Fruit fly (Drosophila melanogaster) whole organism, wandering third instar larva: ENCODE measurements around the gene Fdh.

Experiments used
- Abd-B ChIP-seq: fragments of >200 bp; optimal IDR thresholded peaks from 2 replicates; lab custom pipeline; 2017; ENCODE audit warnings: missing biosample characterization, missing genetic modification characterization
- CG32264 ChIP-seq: fragments of 200-800 bp; sonication (Bioruptor generic); optimal IDR thresholded peaks from 2 replicates; lab custom pipeline; 2016; ENCODE audit warnings: missing biosample characterization, missing genetic modification characterization
- CrebA ChIP-seq: fragments of 200-800 bp; sonication (Bioruptor generic); optimal IDR thresholded peaks from 2 replicates; lab custom pipeline; 2016; ENCODE audit warnings: missing biosample characterization, mild to moderate bottlenecking, missing genetic modification characterization, borderline replicate concordance
- Dfd ChIP-seq: fragments of >200 bp; optimal IDR thresholded peaks from 2 replicates; lab custom pipeline; 2017; ENCODE audit warnings: missing biosample characterization, missing genetic modification characterization
- Dif ChIP-seq: fragments of 200-275, 200-300 bp; sonication (Bioruptor generic); optimal IDR thresholded peaks from 2 replicates; lab custom pipeline; 2018; ENCODE audit warnings: missing biosample characterization, missing genetic modification characterization; ENCODE audit not compliant: partially characterized antibody
- GATAd ChIP-seq: sonication (Bioruptor generic); optimal IDR thresholded peaks from 2 replicates; lab custom pipeline; 2016; ENCODE audit warnings: missing biosample characterization, missing genetic modification characterization
- HLH106 ChIP-seq: fragments of 200-800 bp; optimal IDR thresholded peaks from 3 replicates; lab custom pipeline; 2019; ENCODE audit warnings: missing biosample characterization, mild to moderate bottlenecking, missing genetic modification characterization, moderate library complexity
- Hnf4 ChIP-seq: fragments of 200-800 bp; sonication (Bioruptor generic); optimal IDR thresholded peaks from 2 replicates; lab custom pipeline; 2016; ENCODE audit warnings: missing biosample characterization, mild to moderate bottlenecking, missing genetic modification characterization
- Hr78 ChIP-seq: fragments of >200 bp; optimal IDR thresholded peaks from 2 replicates; lab custom pipeline; 2017; ENCODE audit warnings: missing biosample characterization, missing genetic modification characterization
- Hr83 ChIP-seq: fragments of 200-300 bp; sonication (Bioruptor generic); optimal IDR thresholded peaks from 2 replicates; lab custom pipeline; 2016; ENCODE audit warnings: missing biosample characterization, mild to moderate bottlenecking, missing genetic modification characterization, moderate library complexity; ENCODE audit not compliant: poor library complexity, severe bottlenecking
- Jra ChIP-seq: sonication (Bioruptor generic); optimal IDR thresholded peaks from 2 replicates; lab custom pipeline; 2016; ENCODE audit warnings: missing biosample characterization, missing genetic modification characterization
- Mio ChIP-seq: sonication (Bioruptor generic); optimal IDR thresholded peaks from 2 replicates; lab custom pipeline; 2016; ENCODE audit warnings: missing biosample characterization, missing genetic modification characterization
- Myc ChIP-seq: fragments of >200 bp; optimal IDR thresholded peaks from 2 replicates; lab custom pipeline; 2017
- N ChIP-seq: fragments of >200 bp; optimal IDR thresholded peaks from 2 replicates; lab custom pipeline; 2018; ENCODE audit warnings: missing biosample characterization, missing external identifiers, missing genetic modification characterization
- OdsH ChIP-seq: fragments of 200-800 bp; sonication (Bioruptor generic); optimal IDR thresholded peaks from 2 replicates; lab custom pipeline; 2016; ENCODE audit warnings: missing biosample characterization, mild to moderate bottlenecking, missing genetic modification characterization
- Rel ChIP-seq, 2 experiments: fragments of 200-800 bp; sonication (Bioruptor generic) in 1 of 2; optimal IDR thresholded peaks; 2 replicates in 1 of 2; 3 replicates in 1 of 2; lab custom pipeline; 2016 to 2019; ENCODE audit warnings: mild to moderate bottlenecking in 2 of 2, missing biosample characterization in 2 of 2, missing genetic modification characterization in 2 of 2, moderate library complexity in 1 of 2
- Sp1 ChIP-seq: fragments of 200-800 bp; sonication (Bioruptor generic); optimal IDR thresholded peaks from 3 replicates; lab custom pipeline; 2019; ENCODE audit warnings: missing biosample characterization, mild to moderate bottlenecking, missing genetic modification characterization, moderate library complexity
- Vsx2 ChIP-seq: fragments of 200-300, 225-300 bp; sonication (Bioruptor generic); optimal IDR thresholded peaks from 2 replicates; lab custom pipeline; 2018; ENCODE audit warnings: missing biosample characterization, missing genetic modification characterization; ENCODE audit not compliant: partially characterized antibody
- br ChIP-seq: fragments of 200-800 bp; sonication (Bioruptor generic); optimal IDR thresholded peaks from 2 replicates; lab custom pipeline; 2016; ENCODE audit warnings: missing biosample characterization, missing genetic modification characterization
- dl ChIP-seq, 2 experiments: fragments of 175-275, 200-275 bp in 1 of 2; fragments of 200-275 bp in 1 of 2; sonication (Bioruptor generic); optimal IDR thresholded peaks; lab custom pipeline; 2018; ENCODE audit warnings: mild to moderate bottlenecking in 2 of 2, missing biosample characterization in 2 of 2, missing genetic modification characterization in 2 of 2, moderate library complexity in 2 of 2; ENCODE audit not compliant: partially characterized antibody in 2 of 2, insufficient read depth in 1 of 2
- dmrt93B ChIP-seq: fragments of 200-800 bp; sonication (Bioruptor generic); optimal IDR thresholded peaks from 2 replicates; lab custom pipeline; 2018; ENCODE audit warnings: missing biosample characterization, mild to moderate bottlenecking, missing genetic modification characterization
- dsf ChIP-seq: sonication (Bioruptor generic); optimal IDR thresholded peaks from 2 replicates; lab custom pipeline; 2016; ENCODE audit warnings: missing biosample characterization, missing genetic modification characterization, borderline replicate concordance
- ey ChIP-seq: fragments of 200-800 bp; sonication (Bioruptor generic); optimal IDR thresholded peaks from 2 replicates; lab custom pipeline; 2016; ENCODE audit warnings: missing biosample characterization, missing genetic modification characterization
- foxo ChIP-seq, 2 experiments: fragments of 200-800 bp; sonication (Bioruptor generic); optimal IDR thresholded peaks; 2 replicates in 1 of 2; 3 replicates in 1 of 2; lab custom pipeline; 2016 to 2017; ENCODE audit warnings: missing biosample characterization in 2 of 2, missing genetic modification characterization in 2 of 2
- fru ChIP-seq: fragments of 200-800 bp; sonication (Bioruptor generic); optimal IDR thresholded peaks from 3 replicates; lab custom pipeline; 2016; ENCODE audit warnings: missing biosample characterization, mild to moderate bottlenecking, missing genetic modification characterization
- h ChIP-seq: fragments of 200-800 bp; sonication (Bioruptor generic); optimal IDR thresholded peaks from 3 replicates; lab custom pipeline; 2016; ENCODE audit warnings: missing biosample characterization, mild to moderate bottlenecking, missing genetic modification characterization
- jim ChIP-seq: fragments of 175-275, 200-325 bp; sonication (Bioruptor generic); optimal IDR thresholded peaks from 2 replicates; lab custom pipeline; 2016; ENCODE audit warnings: missing biosample characterization, mild to moderate bottlenecking, missing genetic modification characterization
- lola ChIP-seq: fragments of >200 bp; optimal IDR thresholded peaks from 2 replicates; lab custom pipeline; 2017; ENCODE audit warnings: missing biosample characterization, missing genetic modification characterization
- pan ChIP-seq: fragments of >200 bp; optimal IDR thresholded peaks from 2 replicates; lab custom pipeline; 2017
- psq ChIP-seq: fragments of 200-800 bp; sonication (Bioruptor generic); optimal IDR thresholded peaks from 3 replicates; lab custom pipeline; 2017; ENCODE audit warnings: missing biosample characterization, mild to moderate bottlenecking, missing genetic modification characterization, moderate library complexity
- rgr ChIP-seq: fragments of 200-800 bp; sonication (Bioruptor generic); optimal IDR thresholded peaks from 3 replicates; lab custom pipeline; 2016; ENCODE audit warnings: missing biosample characterization, mild to moderate bottlenecking, missing genetic modification characterization
- sage ChIP-seq: fragments of 200-800 bp; sonication (Bioruptor generic); optimal IDR thresholded peaks from 2 replicates; lab custom pipeline; 2016; ENCODE audit warnings: missing biosample characterization, mild to moderate bottlenecking, missing genetic modification characterization
- sv ChIP-seq: fragments of 200-800 bp; sonication (Bioruptor generic); optimal IDR thresholded peaks from 3 replicates; lab custom pipeline; 2016; ENCODE audit warnings: missing biosample characterization, missing genetic modification characterization
- tai ChIP-seq: sonication (Bioruptor generic); optimal IDR thresholded peaks from 2 replicates; lab custom pipeline; 2016; ENCODE audit warnings: missing biosample characterization, missing genetic modification characterization
- usp ChIP-seq: fragments of >200 bp; optimal IDR thresholded peaks from 2 replicates; lab custom pipeline; 2017; ENCODE audit warnings: missing biosample characterization, missing genetic modification characterization
- woc ChIP-seq: sonication (Bioruptor generic); optimal IDR thresholded peaks from 2 replicates; lab custom pipeline; 2016; ENCODE audit warnings: missing biosample characterization, mild to moderate bottlenecking, missing genetic modification characterization

Fdh gene

DNA sequence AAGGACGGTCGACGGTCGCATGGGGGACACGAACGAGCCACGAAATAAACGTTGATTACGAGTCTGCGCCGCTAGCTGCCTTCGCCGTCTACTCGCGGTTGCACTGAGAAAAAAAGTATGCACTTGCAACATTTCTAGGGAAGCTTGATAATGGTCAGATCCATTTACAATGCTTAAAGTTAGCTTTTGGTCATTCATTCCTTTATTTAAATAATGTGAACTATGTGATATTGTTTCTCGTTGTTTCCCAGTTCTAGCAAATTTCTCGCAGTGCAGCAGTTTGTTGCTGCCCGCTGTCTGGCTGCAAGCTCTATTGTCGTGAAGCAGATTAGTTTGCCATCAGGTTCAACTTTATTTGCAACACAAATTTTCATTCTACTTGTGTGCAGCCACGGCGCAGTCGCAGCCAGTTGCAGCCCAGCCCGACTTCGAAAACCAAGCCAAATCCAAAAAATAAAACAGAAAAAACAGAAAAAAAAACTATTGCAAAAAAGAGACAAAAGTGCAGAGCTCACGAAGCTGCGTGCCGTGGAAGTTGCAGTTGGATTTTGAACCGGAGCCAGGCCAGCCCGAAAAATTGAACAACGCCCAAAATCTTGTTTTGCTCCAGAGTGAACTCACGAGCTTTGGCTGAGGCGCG is 39.5 kb downstream of the Fdh start:
- TF ChIP-seq CG32264 (GFP tag; lab: Kevin White, UChicago): no peak
- TF ChIP-seq tai (GFP tag; lab: Kevin White, UChicago): no peak
- TF ChIP-seq Dif (GFP tag; lab: Kevin White, UChicago): no peak
- TF ChIP-seq sv: no peak
- TF ChIP-seq Hr78 (GFP tag; lab: Kevin White, UChicago): no peak
- TF ChIP-seq HLH106: peak; percentile 7
- TF ChIP-seq Dfd (GFP tag; lab: Kevin White, UChicago): no peak
- TF ChIP-seq fru (GFP tag; lab: Kevin White, UChicago): peak; percentile 34
- TF ChIP-seq sage (GFP tag; lab: Kevin White, UChicago): no peak
- no peak for TF ChIP-seq Rel (GFP tag; optimal IDR thresholded peaks at IDR 0.05; lab: Kevin White, UChicago)
- no peak for TF ChIP-seq Rel (tag; optimal IDR thresholded peaks at IDR 0.05; lab: Kevin White, UChicago)
- TF ChIP-seq Jra (GFP tag; lab: Kevin White, UChicago): no peak
- no peak for TF ChIP-seq Hnf4 (GFP tag; lab: Kevin White, UChicago)
- TF ChIP-seq pan: no peak
- no peak for TF ChIP-seq Myc (lab: Kevin White, UChicago)
- peak; percentile 9 for TF ChIP-seq dmrt93B (GFP tag; lab: Kevin White, UChicago)
- peak in 1 of 2 experiments; percentile 47 for TF ChIP-seq foxo (GFP tag; optimal IDR thresholded peaks at IDR 0.05; lab: Kevin White, UChicago)
- TF ChIP-seq Vsx2 (GFP tag; lab: Kevin White, UChicago): no peak
- no peak for TF ChIP-seq woc
- TF ChIP-seq lola: no peak
- TF ChIP-seq jim (GFP tag; lab: Kevin White, UChicago): no peak
- no peak for TF ChIP-seq ey (GFP tag; lab: Kevin White, UChicago)
- TF ChIP-seq usp: no peak
- no peak for TF ChIP-seq psq (GFP tag; lab: Kevin White, UChicago)
- no peak for TF ChIP-seq OdsH
- no peak for TF ChIP-seq br (GFP tag; lab: Kevin White, UChicago)
- no peak for TF ChIP-seq dl (GFP tag; optimal IDR thresholded peaks at IDR 0.05; lab: Kevin White, UChicago; ENCODE audit: insufficient read depth in 1 of 2, partially characterized antibody in 2 of 2)
- peak; percentile 47 for TF ChIP-seq h (GFP tag; lab: Kevin White, UChicago)

- TF ChIP-seq tai (GFP tag; lab: Kevin White, UChicago): no peak
- TF ChIP-seq Dif (GFP tag; lab: Kevin White, UChicago): no peak
- no peak for TF ChIP-seq HLH106
- no peak for TF ChIP-seq GATAd
- TF ChIP-seq rgr (GFP tag; lab: Kevin White, UChicago): no peak
These were observed 42.4 kb downstream of the Fdh start for dm6 chr3R:10829746-10830145.

- TF ChIP-seq Rel (GFP tag; optimal IDR thresholded peaks at IDR 0.05; lab: Kevin White, UChicago) (peak; percentile 8), Rel (tag; optimal IDR thresholded peaks at IDR 0.05; lab: Kevin White, UChicago) (no peak), h (GFP tag; lab: Kevin White, UChicago) (no peak), Myc (lab: Kevin White, UChicago) (no peak), Sp1 (GFP tag; lab: Kevin White, UChicago) (no peak)
These were observed 43.5 kb downstream of the Fdh start for dm6 chr3R:10828688-10829087.

dm6 chr3R:10826796-10827524 is 45.2 kb downstream of the Fdh start, which contains the start of gene Cad86C:
Gene Cad86C (plus strand): TSS chr3R:10827079.
- no peak for TF ChIP-seq dsf (GFP tag; lab: Kevin White, UChicago)
- no peak for TF ChIP-seq Hnf4 (GFP tag; lab: Kevin White, UChicago)
- no peak for TF ChIP-seq HLH106
- TF ChIP-seq fru (GFP tag; lab: Kevin White, UChicago): no peak
- no peak for TF ChIP-seq Dfd (GFP tag; lab: Kevin White, UChicago)
- TF ChIP-seq Jra (GFP tag; lab: Kevin White, UChicago): no peak
- no peak for TF ChIP-seq OdsH
- no peak for TF ChIP-seq Mio (GFP tag; lab: Kevin White, UChicago)
- TF ChIP-seq woc: no peak
- TF ChIP-seq Hr83: peak; percentile 25
- TF ChIP-seq pan: no peak
- TF ChIP-seq CrebA (GFP tag; lab: Kevin White, UChicago): peak; percentile 4
- no peak for TF ChIP-seq dmrt93B (GFP tag; lab: Kevin White, UChicago)
- no peak for TF ChIP-seq lola
- no peak for TF ChIP-seq ey (GFP tag; lab: Kevin White, UChicago)
- no peak for TF ChIP-seq N (GFP tag; lab: Kevin White, UChicago)
- TF ChIP-seq Rel (GFP tag; optimal IDR thresholded peaks at IDR 0.05; lab: Kevin White, UChicago): peak; percentile 67
- no peak for TF ChIP-seq Rel (tag; optimal IDR thresholded peaks at IDR 0.05; lab: Kevin White, UChicago)
- TF ChIP-seq Sp1 (GFP tag; lab: Kevin White, UChicago): no peak
- peak; percentile 93 for TF ChIP-seq Dif (GFP tag; lab: Kevin White, UChicago)
- no peak for TF ChIP-seq Hr78 (GFP tag; lab: Kevin White, UChicago)
- TF ChIP-seq dl (GFP tag; optimal IDR thresholded peaks at IDR 0.05; lab: Kevin White, UChicago; ENCODE audit: insufficient read depth in 1 of 2, partially characterized antibody in 2 of 2): peak; percentile 77 to 93
- TF ChIP-seq Myc (lab: Kevin White, UChicago): no peak
- TF ChIP-seq usp: no peak
- no peak for TF ChIP-seq GATAd
- TF ChIP-seq Abd-B: no peak
- peak; percentile 11 for TF ChIP-seq sage (GFP tag; lab: Kevin White, UChicago)
- peak; percentile 33 for TF ChIP-seq h (GFP tag; lab: Kevin White, UChicago)
- peak; percentile 6 for TF ChIP-seq rgr (GFP tag; lab: Kevin White, UChicago)
- TF ChIP-seq tai (GFP tag; lab: Kevin White, UChicago): no peak
- TF ChIP-seq CG32264 (GFP tag; lab: Kevin White, UChicago): no peak
- no peak for TF ChIP-seq jim (GFP tag; lab: Kevin White, UChicago)
- TF ChIP-seq Vsx2 (GFP tag; lab: Kevin White, UChicago): peak; percentile 93
- no peak for TF ChIP-seq br (GFP tag; lab: Kevin White, UChicago)
